Worm (Caenorhabditis elegans) whole organism, midembryonic: Measurements from ENCODE around the gene hot-9.
"Not testable (repeated sequence)": the region's sequence is repeated elsewhere in the genome, so short reads cannot be mapped to it uniquely, and the experiment has no call there.

Source experiments
- cog-1 ChIP-seq: sonication (generic microtip); optimal IDR thresholded peaks from 2 replicates; lab custom pipeline; 2016; ENCODE audit warnings: missing genetic modification characterization, missing compliant biosample characterization
- flt-1 ChIP-seq: fragments of 200-800 bp; sonication (Bioruptor generic); IDR thresholded peaks from 2 replicates; pipeline ENCODE4 v1.3.6; 2022; ENCODE audit warnings: missing genetic modification characterization, missing compliant biosample characterization

DNA sequence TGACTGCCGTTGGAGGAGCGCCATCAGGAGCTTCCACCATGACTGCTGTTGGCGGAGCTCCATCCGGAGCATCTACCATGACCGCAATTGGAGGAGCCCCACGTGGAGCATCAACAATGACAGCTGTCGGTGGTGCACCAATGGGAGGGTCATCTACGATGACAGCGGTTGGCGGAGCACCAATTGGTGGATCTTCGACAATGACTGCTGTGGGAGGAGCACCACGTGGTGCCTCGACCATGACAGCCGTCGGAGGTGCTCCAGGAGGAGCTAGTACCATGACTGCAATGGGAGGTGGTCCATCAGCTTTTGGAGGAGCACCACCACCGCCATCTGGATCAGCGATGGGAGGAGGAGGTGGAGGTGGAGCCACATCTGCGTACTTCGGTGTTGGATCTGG, 28.2 kb downstream of the hot-9 start, which contains the start of gene T28H11.7:
- TF ChIP-seq cog-1 (tag; lab: Kevin White, UChicago); flt-1 (GFP tag; lab: Robert Waterston, UW): not testable (repeated sequence)
